Worm (Caenorhabditis elegans): ENCODE data around the gene Y82E9BR.20.

The Y82E9BR.20 gene

ce11 chrIII:1374355-1374807 lies at the start of gene Y82E9BR.20:
TSS of gene Y82E9BR.20 (plus strand) at chrIII:1374405.
- no peak for TF ChIP-seq F26F4.8 (GFP tag; conservative IDR thresholded peaks at IDR 0.05)
- TF ChIP-seq unc-62 (GFP tag; optimal IDR thresholded peaks at IDR 0.05 in 1 of 2): peak in 1 of 2 experiments; percentile 90
- TF ChIP-seq unc-62 (tag; optimal IDR thresholded peaks at IDR 0.05): no peak

DNA sequence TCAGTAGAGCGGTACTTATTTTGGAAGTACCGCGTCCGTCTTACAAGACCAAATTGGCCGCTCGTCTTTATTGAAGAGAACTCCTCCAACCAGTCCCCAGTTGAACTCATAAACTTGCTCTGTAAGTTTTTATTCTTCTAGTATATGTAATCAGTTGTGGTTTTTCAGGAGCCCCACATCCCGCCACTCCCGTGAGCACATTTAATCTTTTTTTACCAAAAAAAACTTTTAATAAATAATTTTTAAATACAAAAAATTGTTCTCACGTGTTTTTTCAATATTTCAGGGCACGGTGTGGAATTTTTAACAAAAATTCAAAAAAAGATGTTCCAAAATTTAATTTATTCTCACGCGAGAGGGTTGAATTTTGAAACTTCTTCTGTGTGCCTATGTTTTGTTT lies 49.7 kb upstream of the Y82E9BR.20 start, which contains the start of gene fbxa-14:
Gene fbxa-14 (minus strand): TSS at position 101 of the 400 bp plus-strand sequence.
- no peak for TF ChIP-seq lin-29 (GFP tag; IDR thresholded peaks at IDR 0.05)
- no peak for TF ChIP-seq ZK337.2 (GFP tag; IDR thresholded peaks at IDR 0.05)
- no peak for TF ChIP-seq mxl-3 (GFP tag; optimal IDR thresholded peaks at IDR 0.05)
- no peak for TF ChIP-seq nhr-41 (GFP tag; IDR thresholded peaks at IDR 0.05)
- no peak for TF ChIP-seq mdt-29 (GFP tag; IDR thresholded peaks at IDR 0.05)
- TF ChIP-seq dve-1 (tag; optimal IDR thresholded peaks at IDR 0.05; ENCODE audit: insufficient read depth): no peak
- TF ChIP-seq zag-1 (tag; optimal IDR thresholded peaks at IDR 0.05): no peak
- no peak for TF ChIP-seq nhr-25 (tag; optimal IDR thresholded peaks at IDR 0.05; ENCODE audit: borderline replicate concordance, insufficient read depth)
- TF ChIP-seq arid-1 (GFP tag; conservative IDR thresholded peaks at IDR 0.05): no peak
- no peak for TF ChIP-seq lin-13 (GFP tag; optimal IDR thresholded peaks at IDR 0.05)
- no peak for TF ChIP-seq nhr-111 (GFP tag; optimal IDR thresholded peaks at IDR 0.05)

- TF ChIP-seq Y75B8A.6 (GFP tag; IDR thresholded peaks at IDR 0.05) (no peak), aha-1 (tag) (peak; percentile 23), R02D3.7 (tag; optimal IDR thresholded peaks at IDR 0.05) (no peak)
Observed at ce11 chrIII:1326490-1326889, 47.7 kb upstream of the Y82E9BR.20 start, which contains the start of gene Y82E9BL.18. TSS of gene Y82E9BL.18 (plus strand) at chrIII:1326790.

DNA sequence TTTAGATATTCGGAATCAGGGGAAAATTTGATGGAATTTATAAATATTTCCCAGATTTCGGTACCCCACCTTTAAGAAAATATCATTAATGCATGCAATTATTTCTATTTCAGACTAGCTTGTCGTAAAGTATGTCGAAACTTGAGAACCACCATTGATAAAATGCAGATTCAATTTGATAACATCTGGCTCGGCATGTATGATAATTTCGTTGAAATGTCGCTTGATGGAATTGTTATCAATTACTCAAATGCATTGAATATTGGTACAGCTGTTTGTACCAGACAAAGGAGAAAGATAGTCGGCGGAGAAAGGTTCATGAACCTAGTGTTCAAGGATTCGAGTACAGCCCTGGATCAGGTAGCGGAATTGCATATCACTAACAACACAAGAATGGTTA lies 42.3 kb upstream of the Y82E9BR.20 start, which contains the start of gene Y82E9BL.19:
Gene Y82E9BL.19 (plus strand): TSS at position 123 of the 400 bp plus-strand sequence.
- TF ChIP-seq unc-62 (GFP tag; optimal IDR thresholded peaks at IDR 0.05 in 1 of 2) (peak in 1 of 2 experiments; percentile 34), unc-62 (tag; optimal IDR thresholded peaks at IDR 0.05) (no peak), pqm-1 (tag; optimal IDR thresholded peaks at IDR 0.05) (peak; percentile 13), ctbp-1 (GFP tag; IDR thresholded peaks at IDR 0.05) (no peak), mes-2 (tag; optimal IDR thresholded peaks at IDR 0.05; ENCODE audit: poor library complexity, severe bottlenecking) (no peak), F10B5.3 (tag; optimal IDR thresholded peaks at IDR 0.05) (no peak), dmd-6 (GFP tag; IDR thresholded peaks at IDR 0.05) (peak; percentile 51), daf-16 (GFP tag; optimal IDR thresholded peaks at IDR 0.05) (no peak), daf-16 (tag; optimal IDR thresholded peaks at IDR 0.05) (peak; percentile 12), hlh-11 (tag; optimal IDR thresholded peaks at IDR 0.05) (peak; percentile 60), aha-1 (tag) (peak; percentile 27)

DNA sequence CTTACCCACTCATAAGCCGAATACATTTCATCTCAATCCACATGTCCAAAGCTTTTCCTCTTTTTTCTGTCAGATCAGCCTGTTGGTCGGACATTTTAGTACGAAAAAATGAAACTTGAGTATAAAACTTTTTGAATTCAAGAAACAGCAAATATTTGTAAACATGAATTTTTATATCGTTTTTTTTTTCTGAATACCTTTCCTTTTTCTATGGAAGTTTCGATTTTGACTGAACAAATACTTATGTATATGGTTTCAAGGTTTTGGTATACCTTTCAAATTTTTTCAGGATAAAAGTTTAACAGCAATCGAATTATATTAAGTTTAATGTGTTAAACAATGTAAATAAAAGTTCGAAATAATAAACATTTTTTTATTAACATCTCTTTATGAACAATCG lies 34.0 kb upstream of the Y82E9BR.20 start, which contains the start of gene fbxa-5:
Gene fbxa-5 (minus strand): TSS at position 101 of the 400 bp plus-strand sequence.
- TF ChIP-seq lin-1 (GFP tag; IDR thresholded peaks at IDR 0.05): no peak
- TF ChIP-seq mdt-29 (GFP tag; IDR thresholded peaks at IDR 0.05): no peak
- TF ChIP-seq dmd-6 (GFP tag; IDR thresholded peaks at IDR 0.05): no peak
- TF ChIP-seq zip-11 (GFP tag; IDR thresholded peaks at IDR 0.05): no peak
- TF ChIP-seq saeg-2 (GFP tag; IDR thresholded peaks at IDR 0.05): no peak
- no peak for TF ChIP-seq madf-9 (GFP tag; conservative IDR thresholded peaks at IDR 0.05)
- TF ChIP-seq hlh-30 (tag; optimal IDR thresholded peaks at IDR 0.05; ENCODE audit: insufficient read depth): no peak
- no peak for TF ChIP-seq sdz-12 (GFP tag; optimal IDR thresholded peaks at IDR 0.05)

DNA sequence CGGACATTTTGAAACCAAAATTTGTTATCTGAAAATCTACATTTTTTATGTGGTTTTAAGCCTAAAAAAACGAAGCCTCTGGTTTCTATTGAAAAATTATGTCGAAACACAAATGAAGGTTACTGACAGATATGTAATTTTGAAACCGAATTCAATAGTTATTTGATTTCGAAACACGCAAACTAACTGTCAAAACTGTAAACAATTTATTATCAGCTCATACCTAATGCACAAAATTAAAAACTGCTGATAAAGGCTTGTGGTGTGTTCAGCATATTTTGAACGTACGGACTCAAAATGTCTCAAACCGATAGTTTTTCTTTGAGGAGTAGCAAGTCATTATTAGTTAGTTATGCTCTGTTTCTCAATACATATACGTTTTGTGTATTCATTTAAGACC lies 31.7 kb upstream of the Y82E9BR.20 start, which contains the start of gene fbxa-26:
Gene fbxa-26 (minus strand): TSS at position 35 of the 400 bp plus-strand sequence.
- TF ChIP-seq nhr-77 (tag; optimal IDR thresholded peaks at IDR 0.05) (peak; percentile 23), T20F7.1 (GFP tag; optimal IDR thresholded peaks at IDR 0.05) (no peak), daf-16 (GFP tag; optimal IDR thresholded peaks at IDR 0.05) (no peak), daf-16 (tag; optimal IDR thresholded peaks at IDR 0.05) (peak; percentile 94), nhr-28 (tag; optimal IDR thresholded peaks at IDR 0.05) (peak; percentile 35), pqm-1 (tag; optimal IDR thresholded peaks at IDR 0.05) (peak; percentile 55), dve-1 (tag; optimal IDR thresholded peaks at IDR 0.05; ENCODE audit: insufficient read depth) (peak; percentile 44), F49E8.2 (tag; optimal IDR thresholded peaks at IDR 0.05; ENCODE audit: borderline replicate concordance) (no peak)
